Worm (Caenorhabditis elegans) whole organism, L3 larva: ENCODE data around the gene sul-2.

Experiments
- R02D3.7 ChIP-seq: fragments of 150-350 bp; optimal IDR thresholded peaks from 2 replicates; lab custom pipeline; 2014; ENCODE audit warnings: missing biosample characterization, missing genetic modification characterization
- ama-1 ChIP-seq: fragments of 150-350 bp; optimal IDR thresholded peaks from 2 replicates; lab custom pipeline; 2018
- ceh-28 ChIP-seq: fragments of 150-350 bp; optimal IDR thresholded peaks from 2 replicates; lab custom pipeline; 2014; ENCODE audit warnings: missing biosample characterization, missing genetic modification reagents, missing genetic modification characterization
- ceh-82 ChIP-seq: fragments of 150-350 bp; optimal IDR thresholded peaks from 2 replicates; lab custom pipeline; 2014; ENCODE audit warnings: missing biosample characterization, missing genetic modification characterization
- ceh-9 ChIP-seq: sonication (generic microtip); optimal IDR thresholded peaks from 2 replicates; lab custom pipeline; 2018; ENCODE audit warnings: missing biosample characterization, missing genetic modification characterization
- daf-12 ChIP-seq: fragments of 150-350 bp; optimal IDR thresholded peaks from 2 replicates; lab custom pipeline; 2014; ENCODE audit warnings: missing biosample characterization, missing genetic modification reagents, missing genetic modification characterization
- egl-27 ChIP-seq: sonication (generic microtip); optimal IDR thresholded peaks from 4 replicates; lab custom pipeline; 2017; ENCODE audit warnings: missing biosample characterization, missing genetic modification reagents, missing genetic modification characterization
- elt-1 ChIP-seq: fragments of 150-350 bp; optimal IDR thresholded peaks from 2 replicates; lab custom pipeline; 2014; ENCODE audit warnings: missing biosample characterization, missing genetic modification characterization
- elt-2 ChIP-seq: sonication (generic microtip); optimal IDR thresholded peaks from 2 replicates; lab custom pipeline; 2016; ENCODE audit warnings: missing genetic modification reagents, mild to moderate bottlenecking, missing genetic modification characterization, missing compliant biosample characterization
- elt-3 ChIP-seq, 3 experiments: fragments of 150-350 bp in 1 of 3; sonication (generic microtip) in 2 of 3; optimal IDR thresholded peaks; 2 replicates in 2 of 3; 4 replicates in 1 of 3; lab custom pipeline; 2014 to 2017; ENCODE audit warnings: missing biosample characterization in 3 of 3, missing genetic modification characterization in 3 of 3
- fkh-2 ChIP-seq: fragments of 150-350 bp; optimal IDR thresholded peaks from 2 replicates; lab custom pipeline; 2014; ENCODE audit warnings: missing biosample characterization, missing genetic modification reagents, missing genetic modification characterization
- fos-1 ChIP-seq: fragments of 150-350 bp; optimal IDR thresholded peaks from 2 replicates; lab custom pipeline; 2014; ENCODE audit warnings: missing biosample characterization, missing genetic modification characterization
- jun-1 ChIP-seq: fragments of 150-350 bp; optimal IDR thresholded peaks from 2 replicates; lab custom pipeline; 2014; ENCODE audit warnings: missing biosample characterization, missing genetic modification reagents, missing genetic modification characterization
- lin-15B ChIP-seq: fragments of 150-350 bp; optimal IDR thresholded peaks from 2 replicates; lab custom pipeline; 2014; ENCODE audit warnings: missing biosample characterization, missing genetic modification characterization
- lin-39 ChIP-seq: fragments of 150-350 bp; optimal IDR thresholded peaks from 2 replicates; lab custom pipeline; 2018; ENCODE audit warnings: missing biosample characterization, missing genetic modification reagents, missing genetic modification characterization
- mdl-1 ChIP-seq: fragments of 150-350 bp; optimal IDR thresholded peaks from 2 replicates; lab custom pipeline; 2014; ENCODE audit warnings: missing biosample characterization, missing genetic modification characterization
- nfya-1 ChIP-seq: sonication (generic microtip); optimal IDR thresholded peaks from 2 replicates; lab custom pipeline; 2017; ENCODE audit warnings: missing genetic modification characterization, mild to moderate bottlenecking, missing compliant biosample characterization, antibody characterized with exemption, moderate library complexity; ENCODE audit not compliant: insufficient read depth
- nhr-25 ChIP-seq: sonication (generic microtip); optimal IDR thresholded peaks from 2 replicates; lab custom pipeline; 2017; ENCODE audit warnings: missing biosample characterization, missing genetic modification characterization
- nhr-28 ChIP-seq: fragments of 150-350 bp; optimal IDR thresholded peaks from 2 replicates; lab custom pipeline; 2014; ENCODE audit warnings: missing biosample characterization, missing genetic modification characterization
- nhr-43 ChIP-seq: sonication (generic microtip); optimal IDR thresholded peaks from 2 replicates; lab custom pipeline; 2016; ENCODE audit warnings: mild to moderate bottlenecking, missing genetic modification characterization, missing compliant biosample characterization; ENCODE audit not compliant: poor library complexity, severe bottlenecking
- nhr-67 ChIP-seq: fragments of 150-350 bp; optimal IDR thresholded peaks from 2 replicates; lab custom pipeline; 2014; ENCODE audit warnings: missing biosample characterization, missing genetic modification characterization
- nhr-76 ChIP-seq: fragments of 150-350 bp; sonication (generic microtip); optimal IDR thresholded peaks from 5 replicates; lab custom pipeline; 2014; ENCODE audit warnings: missing biosample characterization, missing genetic modification characterization
- pha-4 ChIP-seq: fragments of 150-350 bp; optimal IDR thresholded peaks from 2 replicates; lab custom pipeline; 2014; ENCODE audit warnings: missing biosample characterization, missing genetic modification reagents, missing genetic modification characterization
- pqm-1 ChIP-seq: fragments of 150-350 bp; optimal IDR thresholded peaks from 2 replicates; lab custom pipeline; 2017; ENCODE audit warnings: missing biosample characterization, missing genetic modification characterization, inconsistent platforms
- skn-1 ChIP-seq: fragments of 150-350 bp; optimal IDR thresholded peaks from 2 replicates; lab custom pipeline; 2014; ENCODE audit warnings: missing biosample characterization, missing genetic modification characterization
- snpc-4 ChIP-seq: fragments of 150-350 bp; optimal IDR thresholded peaks from 2 replicates; lab custom pipeline; 2014; ENCODE audit warnings: missing biosample characterization, missing genetic modification characterization
- unc-39 ChIP-seq: sonication (generic microtip); optimal IDR thresholded peaks from 4 replicates; lab custom pipeline; 2017; ENCODE audit warnings: missing biosample characterization, missing genetic modification characterization
- ztf-4 ChIP-seq: fragments of 150-350 bp; optimal IDR thresholded peaks from 2 replicates; lab custom pipeline; 2014; ENCODE audit warnings: missing biosample characterization, missing genetic modification characterization

The sul-2 gene

DNA sequence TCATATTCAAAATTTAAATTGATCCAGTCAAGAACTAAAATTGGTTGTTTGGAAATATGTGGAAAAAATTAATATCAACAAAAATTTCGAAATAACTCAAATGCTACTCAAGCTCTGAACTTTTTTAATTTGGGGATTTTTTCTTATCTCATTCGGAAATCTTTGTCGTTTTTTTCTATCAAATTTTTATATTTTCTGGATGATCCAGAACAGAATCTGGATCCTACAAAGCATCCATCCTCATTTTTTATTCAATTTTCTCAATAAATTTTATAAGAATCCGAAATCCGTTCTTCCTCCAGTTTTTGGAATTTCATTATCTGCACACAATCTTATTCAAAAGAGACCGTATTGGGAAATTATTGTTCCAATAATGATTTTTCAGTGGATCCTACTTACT is 36.7 kb upstream of the sul-2 start, which contains the start of gene D1014.6:
TSS of gene D1014.6 (plus strand) at position 301 of the 400 bp plus-strand sequence.
- TF ChIP-seq elt-3 (tag; optimal IDR thresholded peaks at IDR 0.05; lab: Kevin White, UChicago) (no peak), jun-1 (tag; lab: Kevin White, UChicago) (no peak), pha-4 (no peak), lin-39 (no peak), unc-39 (tag; lab: Kevin White, UChicago) (no peak), ceh-28 (tag; lab: Kevin White, UChicago) (no peak)

DNA sequence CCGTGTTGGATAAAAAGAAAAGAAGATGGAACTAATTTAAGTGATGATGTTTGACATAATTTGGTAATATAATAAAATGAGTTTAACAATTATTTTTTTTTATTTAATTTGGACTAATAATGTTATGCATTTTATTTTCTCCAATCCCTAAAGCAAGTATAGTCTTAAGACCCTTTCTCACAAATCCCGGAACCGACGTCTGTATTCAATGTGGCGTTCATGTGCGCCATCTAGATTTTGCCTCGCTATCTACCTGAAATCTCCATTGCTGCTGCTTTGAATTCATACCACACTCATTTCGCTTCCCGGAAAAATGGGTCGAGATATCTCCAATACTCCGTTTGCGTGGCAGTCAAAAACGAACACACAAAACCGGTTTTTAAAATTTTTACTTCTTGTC is 34.2 kb upstream of the sul-2 start, which contains the start of gene D1014.5:
TSS of gene D1014.5 (plus strand) at position 301 of the 400 bp plus-strand sequence.
- TF ChIP-seq nhr-25 (no peak), egl-27 (tag; lab: Kevin White, UChicago) (no peak), ceh-82 (tag; lab: Kevin White, UChicago) (no peak), fkh-2 (tag; lab: Kevin White, UChicago) (no peak), nhr-67 (tag; lab: Kevin White, UChicago) (no peak), ztf-4 (tag; lab: Kevin White, UChicago) (no peak)

DNA sequence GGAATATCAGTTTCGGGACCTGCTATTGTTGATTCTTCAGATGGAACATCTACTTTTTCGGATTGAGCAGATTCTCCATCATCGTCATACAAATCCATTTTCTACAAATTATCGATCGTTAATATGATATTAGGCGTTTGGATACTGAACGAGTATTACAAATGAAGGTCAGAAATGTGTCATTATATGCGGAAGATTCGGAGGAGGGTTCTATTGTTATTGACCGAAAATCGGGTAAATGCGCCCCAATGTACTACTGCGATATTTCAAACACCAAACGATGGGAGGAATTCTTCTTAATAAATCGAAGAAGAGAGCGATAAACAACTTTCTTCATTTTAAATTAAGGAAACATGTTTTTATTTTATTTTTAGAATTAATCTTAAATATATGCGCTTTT is 28.3 kb upstream of the sul-2 start, which contains the start of gene spr-1:
TSS of gene spr-1 (minus strand) at position 101 of the 400 bp plus-strand sequence.
- TF ChIP-seq nhr-25: peak; percentile 40
- TF ChIP-seq nhr-28 (tag; lab: Kevin White, UChicago): no peak

DNA sequence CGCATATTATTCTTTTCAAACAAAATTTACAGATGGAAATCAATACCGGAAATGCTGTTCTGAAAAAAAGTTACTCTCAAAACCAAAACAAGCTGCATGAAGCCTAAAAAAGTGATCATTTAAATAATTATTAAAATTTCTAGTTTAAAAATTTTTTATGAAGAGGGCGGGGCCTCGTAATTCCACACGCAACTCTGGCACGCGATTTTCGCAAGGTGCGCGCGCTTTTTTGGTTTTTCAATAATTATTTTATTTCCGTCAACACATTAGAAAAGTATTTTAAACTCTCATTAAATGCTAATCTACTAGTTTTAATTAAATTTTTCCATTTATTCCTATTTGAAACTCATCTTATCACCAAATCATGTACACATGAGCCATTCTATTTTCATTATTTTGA is 27.8 kb upstream of the sul-2 start:
- TF ChIP-seq nhr-43 (tag; lab: Kevin White, UChicago) (peak; percentile 3), elt-2 (tag; lab: Kevin White, UChicago) (no peak), skn-1 (tag; lab: Kevin White, UChicago) (peak; percentile 3), R02D3.7 (peak; percentile 58)

DNA sequence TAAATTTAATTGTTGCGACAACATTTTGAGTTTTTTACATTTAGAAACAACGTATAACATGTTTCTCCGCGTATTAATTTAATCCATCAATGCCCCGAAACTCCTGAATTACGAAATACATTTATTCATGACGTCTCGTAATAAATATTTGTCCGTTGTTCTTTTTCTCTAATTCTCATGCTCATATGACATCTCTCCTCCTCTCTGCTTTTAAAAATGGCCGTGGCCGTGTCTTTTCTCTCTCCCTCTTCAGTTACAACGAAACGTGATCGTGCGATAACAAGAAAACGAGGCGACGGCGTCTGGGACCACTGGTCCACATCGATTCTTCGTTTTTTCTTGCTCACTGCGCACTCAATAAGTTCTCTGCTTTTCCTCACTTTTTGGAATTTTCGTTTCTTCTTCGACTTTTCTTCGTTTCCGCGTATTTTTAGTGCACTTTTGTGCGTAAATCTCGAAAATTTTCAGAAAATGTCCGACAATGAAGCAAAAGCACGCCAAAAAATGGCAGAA is 27.3 kb upstream of the sul-2 start, which contains the start of gene snap-1:
TSS of gene snap-1 (plus strand) at position 463 of the 513 bp plus-strand sequence.
- no peak for TF ChIP-seq skn-1 (tag; lab: Kevin White, UChicago)
- peak; percentile 11 for TF ChIP-seq pqm-1 (tag; lab: Kevin White, UChicago)
- TF ChIP-seq nfya-1 (tag; lab: Kevin White, UChicago): peak; percentile 74
- no peak for TF ChIP-seq ceh-82 (tag; lab: Kevin White, UChicago)
- peak; percentile 60 for TF ChIP-seq pha-4
- no peak for TF ChIP-seq nhr-43 (tag; lab: Kevin White, UChicago)
- TF ChIP-seq fos-1: no peak
- TF ChIP-seq lin-39: peak; percentile 35
- TF ChIP-seq elt-2 (tag; lab: Kevin White, UChicago): peak; percentile 5
- TF ChIP-seq elt-1 (tag; lab: Kevin White, UChicago): peak; percentile 5
- TF ChIP-seq lin-15B (tag; lab: Kevin White, UChicago): peak; percentile 72
- TF ChIP-seq daf-12 (tag; lab: Kevin White, UChicago): no peak
- peak; percentile 65 for TF ChIP-seq snpc-4
- TF ChIP-seq ama-1 (lab: Kevin White, UChicago): peak; percentile 23

DNA sequence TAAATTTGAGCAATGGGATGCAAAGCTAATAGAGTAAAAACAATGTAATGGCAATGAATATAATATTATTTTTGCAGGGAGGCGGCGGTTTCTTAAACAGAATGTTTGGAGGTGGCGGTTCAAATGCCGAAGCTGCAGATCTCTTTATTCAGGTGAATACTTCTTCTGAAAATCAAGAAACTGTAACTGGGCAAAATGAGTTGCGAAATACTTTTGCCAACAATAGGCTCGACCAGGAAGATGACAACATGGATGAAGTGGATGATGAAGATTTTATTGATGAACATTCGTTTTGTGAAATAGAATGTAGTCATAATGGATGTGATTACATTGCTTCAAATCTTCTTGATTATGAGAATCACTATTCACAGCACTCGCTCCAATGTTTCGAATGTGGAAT is 26.7 kb upstream of the sul-2 start:
- TF ChIP-seq fos-1 (no peak), snpc-4 (no peak), skn-1 (tag; lab: Kevin White, UChicago) (no peak), ceh-9 (tag; lab: Kevin White, UChicago) (no peak)

DNA sequence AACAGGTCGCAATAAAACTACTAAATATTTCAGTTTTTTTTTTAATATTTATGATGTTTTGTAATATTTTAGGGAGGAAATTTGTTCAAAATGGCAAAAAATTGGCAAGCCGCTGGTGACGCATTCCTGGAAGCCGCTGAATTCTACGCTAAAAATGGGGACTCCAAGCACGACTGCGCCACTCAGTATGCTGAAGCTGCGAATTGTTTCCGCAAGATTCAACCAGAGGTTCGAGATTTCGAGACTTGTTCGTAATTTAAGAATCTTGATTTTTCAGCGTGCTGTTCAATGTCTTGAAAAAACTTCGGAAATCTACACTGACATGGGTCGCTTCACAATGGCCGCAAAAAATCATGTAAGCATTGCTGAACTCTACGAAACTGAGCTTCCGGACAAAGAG is 25.9 kb upstream of the sul-2 start:
- TF ChIP-seq ceh-28 (tag; lab: Kevin White, UChicago) (no peak), ztf-4 (tag; lab: Kevin White, UChicago) (no peak), nhr-76 (no peak), pha-4 (no peak), ama-1 (lab: Kevin White, UChicago) (peak; percentile 65), mdl-1 (tag; lab: Kevin White, UChicago) (no peak), egl-27 (tag; lab: Kevin White, UChicago) (no peak)
- TF ChIP-seq, all 47 proteins: peak for 1
